Fruit fly (Drosophila melanogaster) whole organism, adult: ENCODE data around the gene CG13392.

Source experiments
- CG11617 ChIP-seq: fragments of 200-800 bp; sonication (Bioruptor generic); optimal IDR thresholded peaks from 2 replicates; lab custom pipeline; 2017; ENCODE audit warnings: mild to moderate bottlenecking, missing biosample characterization, missing genetic modification reagents, missing genetic modification characterization
- CG5204 ChIP-seq: fragments of 200-800 bp; sonication (Bioruptor generic); optimal IDR thresholded peaks from 2 replicates; lab custom pipeline; 2016; ENCODE audit warnings: missing biosample characterization, missing genetic modification characterization
- Crg-1 ChIP-seq: fragments of 200-800 bp; sonication (Bioruptor generic); optimal IDR thresholded peaks from 2 replicates; lab custom pipeline; 2016; ENCODE audit warnings: missing biosample characterization, missing genetic modification characterization
- cic ChIP-seq: fragments of 200-800 bp; sonication (Bioruptor generic); optimal IDR thresholded peaks from 2 replicates; lab custom pipeline; 2017; ENCODE audit warnings: missing biosample characterization, mild to moderate bottlenecking, missing genetic modification characterization, moderate library complexity
- kay ChIP-seq: fragments of 200-800 bp; sonication (Bioruptor generic); peaks from one replicate; lab custom pipeline; 2016; ENCODE audit warnings: missing biosample characterization, missing genetic modification characterization, borderline replicate concordance
- ovo ChIP-seq: fragments of 200-800 bp; sonication (Bioruptor generic); optimal IDR thresholded peaks from 2 replicates; lab custom pipeline; 2016; ENCODE audit warnings: missing biosample characterization, missing genetic modification characterization
- pad ChIP-seq: fragments of 200-800 bp; sonication (Bioruptor generic); optimal IDR thresholded peaks from 3 replicates; lab custom pipeline; 2017; ENCODE audit warnings: missing biosample characterization, missing genetic modification characterization, mild to moderate bottlenecking, moderate library complexity, missing genetic modification reagents

DNA sequence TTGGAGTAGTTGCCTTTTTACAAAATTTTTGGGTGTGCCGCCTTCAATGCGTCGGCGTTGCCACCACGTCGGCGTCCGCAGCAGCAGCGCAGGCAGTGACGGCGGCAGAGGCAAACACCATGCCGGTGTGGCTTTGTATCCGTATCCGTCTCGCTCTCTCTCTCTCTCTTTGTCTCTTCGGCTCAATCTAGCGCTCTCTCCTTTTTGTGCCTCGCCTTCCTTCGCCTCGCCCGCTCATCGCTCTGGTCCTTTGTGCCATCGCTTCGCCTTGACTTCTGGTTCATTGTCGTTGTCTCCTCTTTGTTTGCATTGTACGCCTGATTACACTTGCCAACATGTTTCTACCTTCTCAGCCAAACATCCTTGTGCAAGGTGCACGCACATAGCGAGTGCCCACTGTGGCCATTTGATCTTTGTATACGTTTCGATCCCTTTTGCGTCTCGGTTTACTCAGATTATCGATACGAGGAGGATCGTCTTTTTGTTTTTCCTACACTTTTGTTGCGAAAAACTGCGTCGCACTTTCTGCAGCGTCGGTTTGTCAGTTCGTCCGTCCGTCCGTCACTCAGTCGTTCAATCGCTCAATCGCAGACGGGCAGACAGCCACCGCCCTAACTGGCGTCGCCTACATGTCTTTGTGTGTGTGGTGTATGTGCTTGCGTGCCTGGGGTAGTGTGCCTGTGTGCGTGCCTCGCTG lies 33.9 kb upstream of the CG13392 start:
- TF ChIP-seq CG11617 (no peak), cic (GFP tag; lab: Kevin White, UChicago) (peak; percentile 19), Crg-1 (GFP tag; lab: Kevin White, UChicago) (no peak), ovo (GFP tag; lab: Kevin White, UChicago) (no peak), CG5204 (GFP tag; lab: Kevin White, UChicago) (no peak), pad (GFP tag; lab: Kevin White, UChicago) (no peak), kay (GFP tag; lab: Kevin White, UChicago) (no peak)
